Fruit fly (Drosophila melanogaster): ENCODE results near the gene CalpC.

The CalpC gene

dm6 chrX:16330659-16331058, 5.1 kb downstream of the CalpC start, which contains the start of gene CG9919:
TSS of gene CG9919 (minus strand) at chrX:16330759.
- TF ChIP-seq CG3281 (GFP tag; optimal IDR thresholded peaks at IDR 0.05) (no peak), CG10979 (tag; optimal IDR thresholded peaks at IDR 0.05) (no peak), row (GFP tag; IDR thresholded peaks at IDR 0.05) (peak; percentile 33; the same call in 1 of the 3 replicates), Hsf (GFP tag; optimal IDR thresholded peaks at IDR 0.05) (no peak), CG4854 (GFP tag; optimal IDR thresholded peaks at IDR 0.05) (no peak), CG9817 (tag; optimal IDR thresholded peaks at IDR 0.05) (no peak), CG4282 (GFP tag; optimal IDR thresholded peaks at IDR 0.05) (no peak), Elba2 (GFP tag; optimal IDR thresholded peaks at IDR 0.05) (peak; percentile 35), CG15514 (GFP tag; optimal IDR thresholded peaks at IDR 0.05) (peak; percentile 16), ewg (GFP tag; optimal IDR thresholded peaks at IDR 0.05) (peak; percentile 82), CG17361 (GFP tag; IDR thresholded peaks at IDR 0.05) (no peak), vnd (GFP tag; IDR thresholded peaks at IDR 0.05; ENCODE audit: partially characterized antibody) (no peak), dmrt11E (tag; optimal IDR thresholded peaks at IDR 0.05) (no peak), Hey (tag; optimal IDR thresholded peaks at IDR 0.05) (no peak), nerfin-1 (tag; optimal IDR thresholded peaks at IDR 0.05) (peak; percentile 23), CG8924 (tag; optimal IDR thresholded peaks at IDR 0.05) (no peak), grau (tag; optimal IDR thresholded peaks at IDR 0.05) (no peak), CG10431 (GFP tag; optimal IDR thresholded peaks at IDR 0.05) (peak; percentile 89), peb (GFP tag; IDR thresholded peaks at IDR 0.05) (no peak), CG5245 (GFP tag; optimal IDR thresholded peaks at IDR 0.05) (no peak), Doc2 (GFP tag; IDR thresholded peaks at IDR 0.05) (no peak), CG12104 (GFP tag; optimal IDR thresholded peaks at IDR 0.05) (no peak), CG30403 (GFP tag; optimal IDR thresholded peaks at IDR 0.05) (no peak), zen (tag; optimal IDR thresholded peaks at IDR 0.05) (no peak), gce (GFP tag; IDR thresholded peaks at IDR 0.05) (no peak), pzg (GFP tag; optimal IDR thresholded peaks at IDR 0.05) (peak; percentile 3)

- TF ChIP-seq YL-1 (GFP tag; optimal IDR thresholded peaks at IDR 0.05) = peak; percentile 9
- peak; percentile 47; the same call in 1 of the 2 replicates for TF ChIP-seq MBD-R2 (GFP tag; IDR thresholded peaks at IDR 0.05)
- no peak for TF ChIP-seq tgo (GFP tag; IDR thresholded peaks at IDR 0.05)
- TF ChIP-seq ac (GFP tag; optimal IDR thresholded peaks at IDR 0.05) = no peak
- peak; percentile 19 for TF ChIP-seq Ets97D (GFP tag; optimal IDR thresholded peaks at IDR 0.05)
- no peak for TF ChIP-seq Hr3 (GFP tag; optimal IDR thresholded peaks at IDR 0.05)
- TF ChIP-seq amos (GFP tag; IDR thresholded peaks at IDR 0.05; ENCODE audit: partially characterized antibody) = peak; percentile 91
- no peak for TF ChIP-seq fu2 (GFP tag; optimal IDR thresholded peaks at IDR 0.05)
- TF ChIP-seq CG14860 (GFP tag; IDR thresholded peaks at IDR 0.05; ENCODE audit: partially characterized antibody) = peak; percentile 51
- peak; percentile 24 for TF ChIP-seq B-H2 (GFP tag; optimal IDR thresholded peaks at IDR 0.05)
- TF ChIP-seq CG5180 (GFP tag; optimal IDR thresholded peaks at IDR 0.05) = no peak
- peak; percentile 15 for TF ChIP-seq stwl (tag; optimal IDR thresholded peaks at IDR 0.05)
- TF ChIP-seq Mes4 (GFP tag; optimal IDR thresholded peaks at IDR 0.05) = no peak
- no peak for TF ChIP-seq CG17568 (GFP tag; optimal IDR thresholded peaks at IDR 0.05)
- TF ChIP-seq gt (GFP tag; IDR thresholded peaks at IDR 0.05) = no peak
- peak; percentile 14 for TF ChIP-seq kni (GFP tag; optimal IDR thresholded peaks at IDR 0.05)
- TF ChIP-seq CG11456 (GFP tag; IDR thresholded peaks at IDR 0.05) = no peak
- peak; percentile 89 for TF ChIP-seq Sry-δ (GFP tag; optimal IDR thresholded peaks at IDR 0.05)
- TF ChIP-seq CG16863 (GFP tag; optimal IDR thresholded peaks at IDR 0.05) = no peak
- no peak for TF ChIP-seq Asciz (GFP tag; optimal IDR thresholded peaks at IDR 0.05)
- TF ChIP-seq Stat92E (GFP tag; optimal IDR thresholded peaks at IDR 0.05) = no peak
- no peak for TF ChIP-seq CG13424 (tag; optimal IDR thresholded peaks at IDR 0.05)
- TF ChIP-seq CG12104 (GFP tag; optimal IDR thresholded peaks at IDR 0.05) = no peak
- TF ChIP-seq CG32772 (GFP tag; IDR thresholded peaks at IDR 0.05) = no peak
- no peak for TF ChIP-seq CG6854 (GFP tag; optimal IDR thresholded peaks at IDR 0.05)
Measured at dm6 chrX:16331562-16332233, 6.1 kb downstream of the CalpC start.
